Worm (Caenorhabditis elegans): ENCODE data around the gene plg-1.

DNA sequence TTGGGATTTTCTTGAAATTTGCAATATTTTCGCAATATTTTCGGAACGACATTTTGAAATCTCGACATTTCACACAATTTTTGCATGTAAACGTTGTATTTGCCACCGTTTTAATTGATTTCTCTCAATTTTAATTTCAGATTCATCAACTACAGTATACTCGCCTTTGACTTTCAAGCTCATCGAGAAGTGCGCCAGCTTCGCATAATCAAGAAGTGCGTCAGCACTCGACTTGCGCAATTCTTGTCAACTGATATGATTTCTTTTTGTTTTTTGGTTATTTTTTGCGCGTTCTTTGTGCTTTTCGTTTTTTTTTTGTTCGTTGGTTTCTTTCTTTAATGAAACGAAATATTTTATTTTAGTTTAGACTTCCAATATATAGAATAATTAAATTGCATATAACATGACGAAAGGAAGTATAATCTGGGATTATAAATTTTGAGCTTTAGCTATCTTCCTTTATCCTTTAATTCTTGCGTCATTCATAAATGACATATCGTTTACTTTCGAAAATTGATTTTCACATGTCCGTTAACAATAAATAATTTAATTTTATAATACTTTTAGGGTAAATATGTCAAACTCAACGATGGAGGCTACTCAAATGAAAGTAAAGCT lies 35.2 kb downstream of the plg-1 start, which contains the start of gene famh-136:
- TF ChIP-seq nhr-237 (tag; optimal IDR thresholded peaks at IDR 0.05) (no peak), ZK546.5 (tag; optimal IDR thresholded peaks at IDR 0.05) (no peak)
